Fruit fly (Drosophila melanogaster) whole organism, embryonic: Measurements from ENCODE around the gene snk.

Experiments used
- CG15011 ChIP-seq: fragments of 200-800 bp; sonication (Bioruptor generic); optimal IDR thresholded peaks from 3 replicates; lab custom pipeline; 2018; ENCODE audit warnings: missing biosample characterization, mild to moderate bottlenecking, missing genetic modification characterization
- CG8765 ChIP-seq: fragments of 200-800 bp; sonication (Bioruptor generic); IDR thresholded peaks from 2 replicates; pipeline ENCODE4 v1.3.6; 2022; ENCODE audit warnings: missing biosample characterization, missing genetic modification characterization
- CHES-1-like ChIP-seq: fragments of 200-800 bp; sonication (Bioruptor generic); optimal IDR thresholded peaks from 2 replicates; lab custom pipeline; 2016; ENCODE audit warnings: missing biosample characterization, missing genetic modification characterization
- E2f2 ChIP-seq: fragments of 200-800 bp; sonication (Bioruptor generic); IDR thresholded peaks from 2 replicates; pipeline ENCODE4 v1.3.6; 2022; ENCODE audit warnings: missing biosample characterization, missing genetic modification characterization
- Hr3 ChIP-seq: fragments of 200-800 bp; sonication (Bioruptor generic); optimal IDR thresholded peaks from 3 replicates; lab custom pipeline; 2016; ENCODE audit warnings: missing biosample characterization, missing genetic modification characterization
- Ssrp ChIP-seq: fragments of 200-800 bp; sonication (Bioruptor generic); optimal IDR thresholded peaks from 2 replicates; lab custom pipeline; 2018; ENCODE audit warnings: missing biosample characterization, mild to moderate bottlenecking, missing genetic modification characterization, moderate library complexity
- bsh ChIP-seq, 2 experiments: fragments of 200-800 bp; sonication (Bioruptor generic); optimal IDR thresholded peaks; 2 replicates each; lab custom pipeline; 2017 to 2018; ENCODE audit warnings: mild to moderate bottlenecking in 2 of 2, missing biosample characterization in 2 of 2, missing genetic modification characterization in 2 of 2, moderate library complexity in 1 of 2
- pnt ChIP-seq: fragments of 200-800 bp; sonication (Bioruptor generic); optimal IDR thresholded peaks from 3 replicates; lab custom pipeline; 2016; ENCODE audit warnings: missing biosample characterization, missing genetic modification characterization

dm6 chr3R:13073174-13073573, 30.6 kb upstream of the snk start:
- TF ChIP-seq CHES-1-like (GFP tag; lab: Kevin White, UChicago) (no peak), bsh (GFP tag; optimal IDR thresholded peaks at IDR 0.05; lab: Kevin White, UChicago) (no peak), pnt (no peak), CG8765 (GFP tag; lab: Robert Waterston, UW) (no peak), Hr3 (GFP tag; lab: Kevin White, UChicago) (no peak), CG15011 (GFP tag; lab: Kevin White, UChicago) (no peak), Ssrp (tag; lab: Kevin White, UChicago) (no peak), E2f2 (no peak)
